Fruit fly (Drosophila melanogaster) whole organism, wandering third instar larva: ENCODE measurements around the gene ATPsynG.

Experiments used
- Abd-B ChIP-seq: fragments of >200 bp; optimal IDR thresholded peaks from 2 replicates; lab custom pipeline; 2017; ENCODE audit warnings: missing biosample characterization, missing genetic modification characterization
- CG32264 ChIP-seq: fragments of 200-800 bp; sonication (Bioruptor generic); optimal IDR thresholded peaks from 2 replicates; lab custom pipeline; 2016; ENCODE audit warnings: missing biosample characterization, missing genetic modification characterization
- CG9705 ChIP-seq: fragments of 200-800 bp; sonication (Bioruptor generic); optimal IDR thresholded peaks from 2 replicates; lab custom pipeline; 2018; ENCODE audit warnings: missing biosample characterization, mild to moderate bottlenecking, missing genetic modification characterization
- CrebA ChIP-seq: fragments of 200-800 bp; sonication (Bioruptor generic); optimal IDR thresholded peaks from 2 replicates; lab custom pipeline; 2016; ENCODE audit warnings: missing biosample characterization, mild to moderate bottlenecking, missing genetic modification characterization, borderline replicate concordance
- Dfd ChIP-seq: fragments of >200 bp; optimal IDR thresholded peaks from 2 replicates; lab custom pipeline; 2017; ENCODE audit warnings: missing biosample characterization, missing genetic modification characterization
- Dif ChIP-seq: fragments of 200-275, 200-300 bp; sonication (Bioruptor generic); optimal IDR thresholded peaks from 2 replicates; lab custom pipeline; 2018; ENCODE audit warnings: missing biosample characterization, missing genetic modification characterization; ENCODE audit not compliant: partially characterized antibody
- GATAd ChIP-seq: sonication (Bioruptor generic); optimal IDR thresholded peaks from 2 replicates; lab custom pipeline; 2016; ENCODE audit warnings: missing biosample characterization, missing genetic modification characterization
- HLH106 ChIP-seq: fragments of 200-800 bp; optimal IDR thresholded peaks from 3 replicates; lab custom pipeline; 2019; ENCODE audit warnings: missing biosample characterization, mild to moderate bottlenecking, missing genetic modification characterization, moderate library complexity
- Hnf4 ChIP-seq: fragments of 200-800 bp; sonication (Bioruptor generic); optimal IDR thresholded peaks from 2 replicates; lab custom pipeline; 2016; ENCODE audit warnings: missing biosample characterization, mild to moderate bottlenecking, missing genetic modification characterization
- Hr78 ChIP-seq: fragments of >200 bp; optimal IDR thresholded peaks from 2 replicates; lab custom pipeline; 2017; ENCODE audit warnings: missing biosample characterization, missing genetic modification characterization
- Hr83 ChIP-seq: fragments of 200-300 bp; sonication (Bioruptor generic); optimal IDR thresholded peaks from 2 replicates; lab custom pipeline; 2016; ENCODE audit warnings: missing biosample characterization, mild to moderate bottlenecking, missing genetic modification characterization, moderate library complexity; ENCODE audit not compliant: poor library complexity, severe bottlenecking
- Jra ChIP-seq: sonication (Bioruptor generic); optimal IDR thresholded peaks from 2 replicates; lab custom pipeline; 2016; ENCODE audit warnings: missing biosample characterization, missing genetic modification characterization
- Mio ChIP-seq: sonication (Bioruptor generic); optimal IDR thresholded peaks from 2 replicates; lab custom pipeline; 2016; ENCODE audit warnings: missing biosample characterization, missing genetic modification characterization
- Myc ChIP-seq: fragments of >200 bp; optimal IDR thresholded peaks from 2 replicates; lab custom pipeline; 2017
- N ChIP-seq: fragments of >200 bp; optimal IDR thresholded peaks from 2 replicates; lab custom pipeline; 2018; ENCODE audit warnings: missing biosample characterization, missing external identifiers, missing genetic modification characterization
- OdsH ChIP-seq: fragments of 200-800 bp; sonication (Bioruptor generic); optimal IDR thresholded peaks from 2 replicates; lab custom pipeline; 2016; ENCODE audit warnings: missing biosample characterization, mild to moderate bottlenecking, missing genetic modification characterization
- Rel ChIP-seq, 2 experiments: fragments of 200-800 bp; sonication (Bioruptor generic) in 1 of 2; optimal IDR thresholded peaks; 2 replicates in 1 of 2; 3 replicates in 1 of 2; lab custom pipeline; 2016 to 2019; ENCODE audit warnings: mild to moderate bottlenecking in 2 of 2, missing biosample characterization in 2 of 2, missing genetic modification characterization in 2 of 2, moderate library complexity in 1 of 2
- Sp1 ChIP-seq: fragments of 200-800 bp; sonication (Bioruptor generic); optimal IDR thresholded peaks from 3 replicates; lab custom pipeline; 2019; ENCODE audit warnings: missing biosample characterization, mild to moderate bottlenecking, missing genetic modification characterization, moderate library complexity
- Vsx2 ChIP-seq: fragments of 200-300, 225-300 bp; sonication (Bioruptor generic); optimal IDR thresholded peaks from 2 replicates; lab custom pipeline; 2018; ENCODE audit warnings: missing biosample characterization, missing genetic modification characterization; ENCODE audit not compliant: partially characterized antibody
- br ChIP-seq: fragments of 200-800 bp; sonication (Bioruptor generic); optimal IDR thresholded peaks from 2 replicates; lab custom pipeline; 2016; ENCODE audit warnings: missing biosample characterization, missing genetic modification characterization
- brk ChIP-seq: fragments of 200-800 bp; sonication (Bioruptor generic); optimal IDR thresholded peaks from 2 replicates; lab custom pipeline; 2016; ENCODE audit warnings: missing biosample characterization, mild to moderate bottlenecking, missing genetic modification characterization
- dl ChIP-seq, 2 experiments: fragments of 175-275, 200-275 bp in 1 of 2; fragments of 200-275 bp in 1 of 2; sonication (Bioruptor generic); optimal IDR thresholded peaks; lab custom pipeline; 2018; ENCODE audit warnings: mild to moderate bottlenecking in 2 of 2, missing biosample characterization in 2 of 2, missing genetic modification characterization in 2 of 2, moderate library complexity in 2 of 2; ENCODE audit not compliant: partially characterized antibody in 2 of 2, insufficient read depth in 1 of 2
- dmrt93B ChIP-seq: fragments of 200-800 bp; sonication (Bioruptor generic); optimal IDR thresholded peaks from 2 replicates; lab custom pipeline; 2018; ENCODE audit warnings: missing biosample characterization, mild to moderate bottlenecking, missing genetic modification characterization
- dsf ChIP-seq: sonication (Bioruptor generic); optimal IDR thresholded peaks from 2 replicates; lab custom pipeline; 2016; ENCODE audit warnings: missing biosample characterization, missing genetic modification characterization, borderline replicate concordance
- ey ChIP-seq: fragments of 200-800 bp; sonication (Bioruptor generic); optimal IDR thresholded peaks from 2 replicates; lab custom pipeline; 2016; ENCODE audit warnings: missing biosample characterization, missing genetic modification characterization
- foxo ChIP-seq, 2 experiments: fragments of 200-800 bp; sonication (Bioruptor generic); optimal IDR thresholded peaks; 2 replicates in 1 of 2; 3 replicates in 1 of 2; lab custom pipeline; 2016 to 2017; ENCODE audit warnings: missing biosample characterization in 2 of 2, missing genetic modification characterization in 2 of 2
- fru ChIP-seq: fragments of 200-800 bp; sonication (Bioruptor generic); optimal IDR thresholded peaks from 3 replicates; lab custom pipeline; 2016; ENCODE audit warnings: missing biosample characterization, mild to moderate bottlenecking, missing genetic modification characterization
- h ChIP-seq: fragments of 200-800 bp; sonication (Bioruptor generic); optimal IDR thresholded peaks from 3 replicates; lab custom pipeline; 2016; ENCODE audit warnings: missing biosample characterization, mild to moderate bottlenecking, missing genetic modification characterization
- jim ChIP-seq: fragments of 175-275, 200-325 bp; sonication (Bioruptor generic); optimal IDR thresholded peaks from 2 replicates; lab custom pipeline; 2016; ENCODE audit warnings: missing biosample characterization, mild to moderate bottlenecking, missing genetic modification characterization
- lola ChIP-seq: fragments of >200 bp; optimal IDR thresholded peaks from 2 replicates; lab custom pipeline; 2017; ENCODE audit warnings: missing biosample characterization, missing genetic modification characterization
- pan ChIP-seq: fragments of >200 bp; optimal IDR thresholded peaks from 2 replicates; lab custom pipeline; 2017
- psq ChIP-seq: fragments of 200-800 bp; sonication (Bioruptor generic); optimal IDR thresholded peaks from 3 replicates; lab custom pipeline; 2017; ENCODE audit warnings: missing biosample characterization, mild to moderate bottlenecking, missing genetic modification characterization, moderate library complexity
- rgr ChIP-seq: fragments of 200-800 bp; sonication (Bioruptor generic); optimal IDR thresholded peaks from 3 replicates; lab custom pipeline; 2016; ENCODE audit warnings: missing biosample characterization, mild to moderate bottlenecking, missing genetic modification characterization
- sage ChIP-seq: fragments of 200-800 bp; sonication (Bioruptor generic); optimal IDR thresholded peaks from 2 replicates; lab custom pipeline; 2016; ENCODE audit warnings: missing biosample characterization, mild to moderate bottlenecking, missing genetic modification characterization
- sv ChIP-seq: fragments of 200-800 bp; sonication (Bioruptor generic); optimal IDR thresholded peaks from 3 replicates; lab custom pipeline; 2016; ENCODE audit warnings: missing biosample characterization, missing genetic modification characterization
- tai ChIP-seq: sonication (Bioruptor generic); optimal IDR thresholded peaks from 2 replicates; lab custom pipeline; 2016; ENCODE audit warnings: missing biosample characterization, missing genetic modification characterization
- usp ChIP-seq: fragments of >200 bp; optimal IDR thresholded peaks from 2 replicates; lab custom pipeline; 2017; ENCODE audit warnings: missing biosample characterization, missing genetic modification characterization
- woc ChIP-seq: sonication (Bioruptor generic); optimal IDR thresholded peaks from 2 replicates; lab custom pipeline; 2016; ENCODE audit warnings: missing biosample characterization, mild to moderate bottlenecking, missing genetic modification characterization

Gene ATPsynG

DNA sequence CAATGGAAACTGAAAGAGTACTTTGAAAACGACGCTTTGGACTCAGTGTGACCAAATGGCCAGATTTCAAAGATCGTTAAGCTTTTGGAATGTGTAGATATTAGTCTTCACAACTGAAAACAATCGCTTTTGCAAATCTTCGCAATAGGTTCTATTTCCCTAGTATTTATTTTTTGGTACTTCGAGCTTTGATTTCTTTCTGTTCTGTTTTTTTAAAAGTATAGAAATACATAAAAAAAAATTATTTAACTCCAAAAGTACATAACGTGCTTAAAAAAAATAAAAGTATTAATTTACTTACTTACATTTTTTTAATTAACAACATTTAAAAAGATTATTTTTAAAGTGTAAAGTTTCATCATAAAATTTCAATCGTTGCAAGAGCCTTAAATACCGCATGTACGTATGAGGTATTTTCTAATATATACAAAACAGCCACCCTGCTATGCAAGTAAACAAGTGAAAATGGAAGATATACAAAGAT is 11.2 kb upstream of the ATPsynG start, which contains the start of the genes piwi and CG12253:
TSS of gene piwi (minus strand) at position 51 of the 484 bp plus-strand sequence.
TSS of gene CG12253 (plus strand) at position 437 of the 484 bp plus-strand sequence.
- TF ChIP-seq Abd-B (GFP tag; lab: Kevin White, UChicago) (no peak), sage (GFP tag; lab: Kevin White, UChicago) (no peak), CrebA (GFP tag; lab: Kevin White, UChicago) (no peak), dsf (GFP tag; lab: Kevin White, UChicago) (no peak), Rel (GFP tag; optimal IDR thresholded peaks at IDR 0.05; lab: Kevin White, UChicago) (no peak), Rel (tag; optimal IDR thresholded peaks at IDR 0.05; lab: Kevin White, UChicago) (peak; percentile 47), Sp1 (no peak), Mio (no peak), Hr83 (no peak), usp (GFP tag; lab: Kevin White, UChicago) (no peak), rgr (GFP tag; lab: Kevin White, UChicago) (no peak), Vsx2 (GFP tag; lab: Kevin White, UChicago) (peak; percentile 93), fru (GFP tag; lab: Kevin White, UChicago) (no peak), ey (GFP tag; lab: Kevin White, UChicago) (peak; percentile 44), sv (peak; percentile 50), pan (no peak), foxo (GFP tag; optimal IDR thresholded peaks at IDR 0.05; lab: Kevin White, UChicago) (no peak), woc (GFP tag; lab: Kevin White, UChicago) (peak; percentile 28), CG9705 (no peak), Hnf4 (no peak), GATAd (no peak), N (GFP tag; lab: Kevin White, UChicago) (no peak), tai (GFP tag; lab: Kevin White, UChicago) (peak; percentile 57), h (GFP tag; lab: Kevin White, UChicago) (no peak), brk (GFP tag; lab: Kevin White, UChicago) (peak; percentile 67), Dif (GFP tag; lab: Kevin White, UChicago) (peak; percentile 61), jim (GFP tag; lab: Kevin White, UChicago) (no peak), HLH106 (tag; lab: Kevin White, UChicago) (no peak), dmrt93B (no peak), dl (GFP tag; optimal IDR thresholded peaks at IDR 0.05; lab: Kevin White, UChicago; ENCODE audit: insufficient read depth in 1 of 2, partially characterized antibody in 2 of 2) (no peak), Dfd (no peak), lola (GFP tag; lab: Kevin White, UChicago) (no peak), Jra (GFP tag; lab: Kevin White, UChicago) (no peak), Myc (lab: Kevin White, UChicago) (no peak), OdsH (GFP tag; lab: Kevin White, UChicago) (peak; percentile 50), Hr78 (GFP tag; lab: Kevin White, UChicago) (no peak), psq (GFP tag; lab: Kevin White, UChicago) (peak; percentile 49), br (GFP tag; lab: Kevin White, UChicago) (no peak), CG32264 (GFP tag; lab: Kevin White, UChicago) (no peak)

DNA sequence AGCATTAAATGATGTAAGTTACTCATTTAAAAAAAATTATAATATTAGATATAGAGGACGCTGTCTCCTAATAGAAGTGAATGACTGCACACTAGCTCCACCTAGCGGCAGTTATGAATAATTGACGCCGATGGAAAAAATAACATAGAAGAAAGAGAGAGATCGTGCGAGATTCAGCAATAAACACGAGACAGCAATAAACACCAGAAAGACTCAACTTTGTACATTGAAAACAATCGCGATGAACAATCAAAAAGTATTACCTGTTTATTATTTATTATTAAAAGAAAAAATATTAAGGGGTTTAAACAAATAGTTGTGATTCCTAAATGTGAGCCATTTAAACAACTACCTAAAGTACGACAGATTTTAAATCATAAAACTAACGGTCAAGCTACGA is 9.9 kb upstream of the ATPsynG start:
- TF ChIP-seq fru (GFP tag; lab: Kevin White, UChicago) (no peak), foxo (GFP tag; optimal IDR thresholded peaks at IDR 0.05; lab: Kevin White, UChicago) (peak in 1 of 2 experiments; percentile 15), Myc (lab: Kevin White, UChicago) (peak; percentile 29)
